Worm (Caenorhabditis elegans): ENCODE data around the gene K05F1.1.
"Not testable (repeated sequence)": the region's sequence is repeated elsewhere in the genome, so short reads cannot be mapped to it uniquely, and the experiment has no call there.

DNA sequence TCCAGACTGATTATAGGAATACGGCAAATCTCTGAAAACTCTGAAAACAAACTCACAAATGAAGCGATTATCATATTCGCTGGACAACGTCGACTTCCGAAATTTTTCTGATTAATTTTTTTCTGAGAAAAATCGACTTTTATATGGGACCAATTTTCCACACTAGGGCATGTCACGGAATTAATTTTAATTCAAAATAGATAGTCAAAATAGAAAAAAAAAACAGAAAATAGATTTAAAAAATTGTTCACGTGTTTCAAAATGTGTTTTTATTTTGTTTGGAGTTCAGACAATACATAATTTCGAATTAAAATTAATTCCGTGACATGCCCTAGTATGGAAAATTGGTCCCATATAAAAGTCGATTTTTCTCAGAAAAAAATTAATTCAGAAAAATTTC, 43.5 kb upstream of the K05F1.1 start, which contains the start of the genes F10C1.3 and F10C1.23:
- not testable (repeated sequence) for TF ChIP-seq nhr-12 (tag; optimal IDR thresholded peaks at IDR 0.05); alr-1 (tag; optimal IDR thresholded peaks at IDR 0.05); unc-39 (tag; optimal IDR thresholded peaks at IDR 0.05); nhr-10 (tag; optimal IDR thresholded peaks at IDR 0.05); nhr-23 (tag; optimal IDR thresholded peaks at IDR 0.05); egl-27 (tag; optimal IDR thresholded peaks at IDR 0.05); aly-2 (tag; optimal IDR thresholded peaks at IDR 0.05); dmd-4 (tag; optimal IDR thresholded peaks at IDR 0.05); lsy-2 (tag; optimal IDR thresholded peaks at IDR 0.05); unc-62 (GFP tag; optimal IDR thresholded peaks at IDR 0.05); ama-1 (optimal IDR thresholded peaks at IDR 0.05)

All from whole organism, L2 larva.